Fruit fly (Drosophila melanogaster) whole organism: ENCODE measurements around the gene Piezo.

Source experiments
- CG8478 ChIP-seq: fragments of >200 bp; optimal IDR thresholded peaks from 2 replicates; lab custom pipeline; 2018; ENCODE audit warnings: inconsistent platforms
- Dll ChIP-seq: fragments of >200 bp; optimal IDR thresholded peaks from 2 replicates; lab custom pipeline; 2017
- EcR ChIP-seq, 2 experiments: fragments of >200 bp; optimal IDR thresholded peaks; 2 replicates each; lab custom pipeline; 2017; ENCODE audit warnings: missing biosample characterization in 2 of 2, missing genetic modification characterization in 2 of 2, missing genetic modification reagents in 2 of 2
- psq ChIP-seq: fragments of >200 bp; optimal IDR thresholded peaks from 2 replicates; lab custom pipeline; 2017
- usp ChIP-seq: fragments of >200 bp; optimal IDR thresholded peaks from 2 replicates; lab custom pipeline; 2017; ENCODE audit warnings: missing biosample characterization, missing genetic modification characterization, mixed read lengths

DNA sequence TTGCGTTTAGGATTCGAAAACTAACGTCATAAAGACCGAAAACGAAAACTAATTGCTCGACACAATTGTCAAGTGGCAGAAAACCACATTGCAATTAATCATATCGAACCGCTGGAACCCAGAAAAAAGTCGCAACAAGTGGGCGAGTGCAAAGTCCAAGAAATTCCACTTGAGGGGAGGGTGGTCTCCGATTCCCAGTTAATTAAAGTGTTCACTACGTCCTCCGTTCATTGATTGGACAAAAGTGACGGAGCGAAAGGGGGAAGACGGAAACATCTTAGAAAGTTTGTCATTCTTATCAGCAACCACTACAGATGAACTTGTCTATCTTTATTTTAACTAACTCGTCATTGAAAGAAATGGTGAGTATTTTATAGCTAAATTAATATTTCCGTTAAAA, 39.7 kb downstream of the Piezo start:
- TF ChIP-seq psq = no peak
- TF ChIP-seq EcR (GFP tag; optimal IDR thresholded peaks at IDR 0.05; lab: Kevin White, UChicago) = no peak
- no peak for TF ChIP-seq usp
- TF ChIP-seq Dll (lab: Kevin White, UChicago) = no peak
- no peak for TF ChIP-seq CG8478
